Worm (Caenorhabditis elegans): ENCODE measurements around the gene T13F2.2.
A peak's percentile ranks its signal among the peaks of the same experiment; 100 is the strongest.

ce11 chrIV:9773441-9773840 lies 23.7 kb downstream of the T13F2.2 start:
- TF ChIP-seq scrt-1 (GFP tag; IDR thresholded peaks at IDR 0.05) (no peak), pes-1 (GFP tag; IDR thresholded peaks at IDR 0.05) (peak; percentile 27; the same call in 1 of the 2 replicates), tra-4 (tag; optimal IDR thresholded peaks at IDR 0.05) (peak; percentile 33), ama-1 (optimal IDR thresholded peaks at IDR 0.05) (no peak), tbx-37 (GFP tag; conservative IDR thresholded peaks at IDR 0.05) (no peak)

Measured in whole organism, early embryonic.